Worm (Caenorhabditis elegans) whole organism, L4/young adult: ENCODE measurements around the gene oga-1.

Experiments used
- W03F9.2 ChIP-seq: fragments of 150-350 bp; optimal IDR thresholded peaks from 2 replicates; lab custom pipeline; 2014; ENCODE audit warnings: missing biosample characterization, missing genetic modification characterization
- him-1 ChIP-seq: sonication (generic microtip); optimal IDR thresholded peaks from 2 replicates; lab custom pipeline; 2016; ENCODE audit warnings: missing genotype, missing genetic modification reagents, missing genetic modification characterization, missing compliant biosample characterization

DNA sequence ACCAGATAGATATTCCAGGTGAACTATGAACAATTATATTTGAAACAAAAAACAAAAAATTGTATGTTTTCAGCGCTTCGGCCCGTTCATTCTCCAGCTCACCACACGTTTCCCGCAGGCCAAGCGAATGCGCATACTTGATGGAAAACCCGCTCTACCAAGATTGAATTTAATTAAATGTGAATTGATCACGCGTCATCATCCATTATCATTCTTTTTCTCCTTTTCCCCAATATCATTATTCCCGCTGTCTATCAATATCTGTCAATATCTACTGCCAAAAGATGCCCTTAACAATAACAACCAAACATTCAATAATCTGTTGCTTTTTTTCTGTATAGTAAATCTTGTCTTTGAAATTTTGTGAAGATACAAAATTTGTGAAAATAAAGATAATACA is 11.0 kb downstream of the oga-1 start:
- TF ChIP-seq W03F9.2 (tag; lab: Kevin White, UChicago) (no peak), him-1 (no peak)
